Fruit fly (Drosophila melanogaster) whole organism, embryonic: Measurements from ENCODE around the gene rempA.

Experiments used
- Ada2b ChIP-seq: fragments of 200-800 bp; sonication (Bioruptor generic); IDR thresholded peaks from 2 replicates; pipeline ENCODE4 v1.3.6; 2022; ENCODE audit warnings: missing biosample characterization, missing genetic modification characterization
- Atf6 ChIP-seq: fragments of 200-800 bp; sonication (Bioruptor generic); IDR thresholded peaks from 2 replicates; pipeline ENCODE4 v1.3.6; 2022; ENCODE audit warnings: missing biosample characterization, missing genetic modification characterization
- BEAF-32 ChIP-seq: fragments of 200-800 bp; sonication (Bioruptor generic); optimal IDR thresholded peaks from 3 replicates; lab custom pipeline; 2017; ENCODE audit warnings: missing biosample characterization, missing genetic modification characterization, mild to moderate bottlenecking, moderate library complexity, missing genetic modification reagents
- CG1024 ChIP-seq: fragments of 200-800 bp; sonication (Bioruptor generic); IDR thresholded peaks from 2 replicates; pipeline ENCODE4 v1.3.6; 2022; ENCODE audit warnings: missing biosample characterization, missing genetic modification characterization
- CG11696 ChIP-seq: fragments of 200-800 bp; sonication (Bioruptor generic); IDR thresholded peaks from 2 replicates; pipeline ENCODE4 v1.3.6; 2022; ENCODE audit warnings: missing biosample characterization, missing genetic modification characterization
- CG12299 ChIP-seq: fragments of 200-800 bp; sonication (Bioruptor generic); optimal IDR thresholded peaks from 2 replicates; lab custom pipeline; 2018; ENCODE audit warnings: missing biosample characterization, mild to moderate bottlenecking, missing genetic modification characterization
- CG13123 ChIP-seq: fragments of 200-800 bp; sonication (Bioruptor generic); optimal IDR thresholded peaks from 2 replicates; lab custom pipeline; 2016; ENCODE audit warnings: missing biosample characterization, missing genetic modification characterization
- CG14441 ChIP-seq: fragments of 200-800 bp; sonication (Bioruptor generic); IDR thresholded peaks from 2 replicates; pipeline ENCODE4 v1.3.6; 2022; ENCODE audit warnings: missing biosample characterization, missing genetic modification characterization
- CG14860 ChIP-seq: fragments of 200-800 bp; sonication (Bioruptor generic); IDR thresholded peaks from 3 replicates; pipeline ENCODE4 v1.3.6; 2022; ENCODE audit warnings: missing biosample characterization, missing genetic modification characterization; ENCODE audit not compliant: partially characterized antibody
- CG15269 ChIP-seq: fragments of 200-800 bp; sonication (Bioruptor generic); optimal IDR thresholded peaks from 2 replicates; lab custom pipeline; 2018; ENCODE audit warnings: missing biosample characterization, mild to moderate bottlenecking, missing genetic modification characterization, moderate library complexity
- CG15514 ChIP-seq: fragments of 200-800 bp; sonication (Bioruptor generic); optimal IDR thresholded peaks from 3 replicates; lab custom pipeline; 2017; ENCODE audit warnings: missing biosample characterization, missing genetic modification characterization, mild to moderate bottlenecking, moderate library complexity, missing genetic modification reagents
- CG16815 ChIP-seq: fragments of 200-800 bp; sonication (Bioruptor generic); optimal IDR thresholded peaks from 3 replicates; lab custom pipeline; 2017; ENCODE audit warnings: missing biosample characterization, mild to moderate bottlenecking, missing genetic modification characterization
- CG17385 ChIP-seq: fragments of 200-800 bp; sonication (Bioruptor generic); optimal IDR thresholded peaks from 3 replicates; lab custom pipeline; 2018; ENCODE audit warnings: missing biosample characterization, mild to moderate bottlenecking, missing genetic modification characterization
- CG2120 ChIP-seq: fragments of 200-800 bp; sonication (Bioruptor generic); optimal IDR thresholded peaks from 3 replicates; lab custom pipeline; 2016; ENCODE audit warnings: missing biosample characterization, missing genetic modification characterization
- CG31365 ChIP-seq: fragments of 200-800 bp; sonication (Bioruptor generic); optimal IDR thresholded peaks from 2 replicates; lab custom pipeline; 2018; ENCODE audit warnings: missing biosample characterization, mild to moderate bottlenecking, missing genetic modification characterization
- CG31388 ChIP-seq: fragments of 200-800 bp; sonication (Bioruptor generic); optimal IDR thresholded peaks from 2 replicates; lab custom pipeline; 2016; ENCODE audit warnings: missing biosample characterization, missing genetic modification characterization
- CG34224 ChIP-seq: fragments of 200-800 bp; sonication (Bioruptor generic); IDR thresholded peaks from 3 replicates; pipeline ENCODE4 v1.3.6; 2022; ENCODE audit warnings: missing biosample characterization, missing genetic modification characterization; ENCODE audit not compliant: partially characterized antibody
- CG3838 ChIP-seq: fragments of 200-800 bp; sonication (Bioruptor generic); optimal IDR thresholded peaks from 3 replicates; lab custom pipeline; 2016; ENCODE audit warnings: missing biosample characterization, missing genetic modification characterization
- CG3995 ChIP-seq: fragments of 200-800 bp; sonication (Bioruptor generic); optimal IDR thresholded peaks from 3 replicates; lab custom pipeline; 2016; ENCODE audit warnings: missing biosample characterization, missing genetic modification characterization
- E2f2 ChIP-seq: fragments of 200-800 bp; sonication (Bioruptor generic); IDR thresholded peaks from 2 replicates; pipeline ENCODE4 v1.3.6; 2022; ENCODE audit warnings: missing biosample characterization, missing genetic modification characterization
- Ets65A ChIP-seq: fragments of 200-800 bp; sonication (Bioruptor generic); peaks from one replicate; lab custom pipeline; 2016; ENCODE audit warnings: missing biosample characterization, missing genetic modification characterization
- Hey ChIP-seq: fragments of 200-800 bp; sonication (Bioruptor generic); optimal IDR thresholded peaks from 3 replicates; lab custom pipeline; 2018; ENCODE audit warnings: missing biosample characterization, mild to moderate bottlenecking, missing genetic modification characterization
- Neu2 ChIP-seq: fragments of 200-800 bp; sonication (Bioruptor generic); optimal IDR thresholded peaks from 3 replicates; lab custom pipeline; 2016; ENCODE audit warnings: missing biosample characterization, missing genetic modification characterization, borderline replicate concordance
- NfI ChIP-seq: fragments of 200-800 bp; sonication (Bioruptor generic); optimal IDR thresholded peaks from 3 replicates; lab custom pipeline; 2018; ENCODE audit warnings: missing biosample characterization, mild to moderate bottlenecking, missing genetic modification characterization, moderate library complexity
- Poxn ChIP-seq: fragments of 200-800 bp; sonication (Bioruptor generic); IDR thresholded peaks from 2 replicates; pipeline ENCODE4 v1.3.6; 2022; ENCODE audit warnings: missing biosample characterization, missing genetic modification characterization
- Stat92E ChIP-seq, 3 experiments: fragments of >200 bp in 2 of 3; fragments of 200-800 bp in 1 of 3; sonication (Bioruptor generic) in 1 of 3; optimal IDR thresholded peaks; 2 replicates each; lab custom pipeline; 2017 to 2019; ENCODE audit warnings: missing biosample characterization in 3 of 3, missing genetic modification characterization in 3 of 3, mild to moderate bottlenecking in 1 of 3, moderate library complexity in 1 of 3
- ara ChIP-seq: fragments of 200-800 bp; sonication (Bioruptor generic); IDR thresholded peaks from 2 replicates; pipeline ENCODE4 v1.3.6; 2022; ENCODE audit warnings: missing biosample characterization, missing genetic modification characterization
- az2 ChIP-seq: fragments of 200-800 bp; sonication (Bioruptor generic); optimal IDR thresholded peaks from 3 replicates; lab custom pipeline; 2016; ENCODE audit warnings: missing biosample characterization, missing genetic modification characterization
- cad ChIP-seq: fragments of >200 bp; optimal IDR thresholded peaks from 2 replicates; lab custom pipeline; 2017; ENCODE audit warnings: missing biosample characterization, missing genetic modification characterization
- cas ChIP-seq: fragments of 200-800 bp; sonication (Bioruptor generic); IDR thresholded peaks from 2 replicates; pipeline ENCODE4 v1.3.6; 2022; ENCODE audit warnings: missing biosample characterization, missing genetic modification characterization
- crp ChIP-seq, 2 experiments: fragments of 200-800 bp; sonication (Bioruptor generic); optimal IDR thresholded peaks; 2 replicates in 1 of 2; 3 replicates in 1 of 2; lab custom pipeline; 2017; ENCODE audit warnings: missing biosample characterization in 2 of 2, missing genetic modification characterization in 2 of 2, mild to moderate bottlenecking in 1 of 2, moderate library complexity in 1 of 2
- dan ChIP-seq: fragments of 200-800 bp; sonication (Bioruptor generic); IDR thresholded peaks from 2 replicates; pipeline ENCODE4 v1.3.6; 2022; ENCODE audit warnings: missing biosample characterization, missing genetic modification characterization
- dpn ChIP-seq, 2 experiments: fragments of 200-800 bp; sonication (Bioruptor generic); optimal IDR thresholded peaks; 3 replicates each; lab custom pipeline; 2016; ENCODE audit warnings: missing biosample characterization in 2 of 2, missing genetic modification characterization in 2 of 2
- ems ChIP-seq: fragments of 200-800 bp; sonication (Bioruptor generic); optimal IDR thresholded peaks from 3 replicates; lab custom pipeline; 2016; ENCODE audit warnings: missing biosample characterization, missing genetic modification characterization
- eve ChIP-seq, 2 experiments: fragments of >200 bp; optimal IDR thresholded peaks; 2 replicates each; lab custom pipeline; 2017; ENCODE audit warnings: missing biosample characterization in 2 of 2, missing genetic modification characterization in 2 of 2
- gsb-n ChIP-seq: fragments of 200-800 bp; sonication (Bioruptor generic); optimal IDR thresholded peaks from 3 replicates; lab custom pipeline; 2018; ENCODE audit warnings: missing biosample characterization, mild to moderate bottlenecking, missing genetic modification characterization
- hb ChIP-seq: fragments of 200-800 bp; sonication (Bioruptor generic); IDR thresholded peaks from 3 replicates; pipeline ENCODE4 v1.3.6; 2022; ENCODE audit warnings: missing biosample characterization, missing genetic modification characterization; ENCODE audit not compliant: partially characterized antibody
- jumu ChIP-seq: fragments of 200-800 bp; sonication (Bioruptor generic); optimal IDR thresholded peaks from 3 replicates; lab custom pipeline; 2016; ENCODE audit warnings: missing biosample characterization, missing genetic modification characterization
- kay ChIP-seq: fragments of 200-800 bp; sonication (Bioruptor generic); optimal IDR thresholded peaks from 2 replicates; lab custom pipeline; 2016; ENCODE audit warnings: missing biosample characterization, missing genetic modification characterization
- prd ChIP-seq, 3 experiments: fragments of >200 bp in 2 of 3; fragments of 200-800 bp in 1 of 3; sonication (Bioruptor generic) in 1 of 3; optimal IDR thresholded peaks in 2 of 3; IDR thresholded peaks in 1 of 3; 2 replicates in 2 of 3; 3 replicates in 1 of 3; pipeline versions ENCODE4 v1.3.6 to Lab custom; 2017 to 2022; ENCODE audit warnings: missing biosample characterization in 1 of 3, missing genetic modification characterization in 1 of 3
- ranshi ChIP-seq: fragments of 200-800 bp; sonication (Bioruptor generic); IDR thresholded peaks from 2 replicates; pipeline ENCODE4 v1.3.6; 2022; ENCODE audit warnings: missing biosample characterization, missing genetic modification characterization
- schlank ChIP-seq: fragments of 200-800 bp; sonication (Bioruptor generic); optimal IDR thresholded peaks from 2 replicates; lab custom pipeline; 2018; ENCODE audit warnings: missing biosample characterization, mild to moderate bottlenecking, missing genetic modification characterization
- sens-2 ChIP-seq: fragments of 200-800 bp; sonication (Bioruptor generic); IDR thresholded peaks from 2 replicates; pipeline ENCODE4 v1.3.6; 2022; ENCODE audit warnings: missing biosample characterization, missing genetic modification characterization
- sug ChIP-seq: fragments of 200-800 bp; optimal IDR thresholded peaks from 2 replicates; lab custom pipeline; 2019; ENCODE audit warnings: missing biosample characterization, mild to moderate bottlenecking, missing genetic modification characterization, moderate library complexity
- tap ChIP-seq: fragments of 200-800 bp; optimal IDR thresholded peaks from 3 replicates; lab custom pipeline; 2019; ENCODE audit warnings: missing biosample characterization, mild to moderate bottlenecking, missing genetic modification characterization, moderate library complexity
- trem ChIP-seq: fragments of 200-800 bp; optimal IDR thresholded peaks from 3 replicates; lab custom pipeline; 2019; ENCODE audit warnings: missing biosample characterization, mild to moderate bottlenecking, missing genetic modification characterization, moderate library complexity
- unpg ChIP-seq: fragments of 200-800 bp; sonication (Bioruptor generic); optimal IDR thresholded peaks from 3 replicates; lab custom pipeline; 2018; ENCODE audit warnings: missing biosample characterization, mild to moderate bottlenecking, missing genetic modification characterization, moderate library complexity
- vnd ChIP-seq: fragments of 200-800 bp; sonication (Bioruptor generic); IDR thresholded peaks from 3 replicates; pipeline ENCODE4 v1.3.6; 2022; ENCODE audit warnings: missing biosample characterization, missing genetic modification characterization; ENCODE audit not compliant: partially characterized antibody
- vvl ChIP-seq: fragments of 200-800 bp; sonication (Bioruptor generic); IDR thresholded peaks from 2 replicates; pipeline ENCODE4 v1.3.6; 2022; ENCODE audit warnings: missing biosample characterization, missing genetic modification characterization
- zf30C ChIP-seq: fragments of 200-800 bp; sonication (Bioruptor generic); optimal IDR thresholded peaks from 3 replicates; lab custom pipeline; 2018; ENCODE audit warnings: missing biosample characterization, mild to moderate bottlenecking, missing genetic modification characterization

rempA gene

DNA sequence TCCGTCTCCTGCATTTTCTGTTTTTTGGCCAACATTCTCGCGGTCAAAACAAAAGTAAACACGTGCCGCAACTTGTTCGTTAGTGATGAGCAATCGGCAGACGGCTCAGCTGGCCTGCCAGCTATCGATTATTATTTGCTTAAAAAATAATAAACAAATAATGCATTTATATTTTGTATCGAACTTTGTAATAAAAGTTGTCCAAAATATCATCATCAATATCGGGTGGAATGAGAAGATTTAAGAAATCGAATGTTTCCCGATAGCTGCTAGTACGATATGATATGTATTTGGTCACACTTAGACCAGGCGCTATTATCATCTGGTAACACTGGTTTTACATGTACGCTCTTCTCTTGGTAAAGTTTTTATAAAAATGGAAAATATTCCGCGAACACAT, 7.9 kb upstream of the rempA start, which contains the start of the genes Nle and Sf3b1 (continued):
- no peak for TF ChIP-seq Neu2
- TF ChIP-seq CG11696 (GFP tag; lab: Robert Waterston, UW): no peak
- TF ChIP-seq vnd (GFP tag; lab: Robert Waterston, UW): peak; percentile 95
- TF ChIP-seq CG14860: peak; percentile 93
- peak; percentile 57 for TF ChIP-seq E2f2 (GFP tag; lab: Robert Waterston, UW)
- TF ChIP-seq CG3838 (GFP tag; lab: Kevin White, UChicago): no peak
- peak; percentile 56 for TF ChIP-seq CG15514 (GFP tag; lab: Kevin White, UChicago)
- TF ChIP-seq vvl (GFP tag; lab: Robert Waterston, UW): no peak
- TF ChIP-seq CG34224: peak; percentile 96
- peak; percentile 91 for TF ChIP-seq Ets65A (GFP tag; lab: Kevin White, UChicago)
- TF ChIP-seq CG3995 (GFP tag; lab: Kevin White, UChicago): no peak
- TF ChIP-seq Hey (tag; lab: Kevin White, UChicago): no peak
- TF ChIP-seq CG16815 (GFP tag; lab: Kevin White, UChicago): no peak
- no peak for TF ChIP-seq Ada2b (GFP tag; lab: Robert Waterston, UW)
- TF ChIP-seq kay (GFP tag; lab: Kevin White, UChicago): no peak
- TF ChIP-seq ara (GFP tag; lab: Robert Waterston, UW): no peak
- TF ChIP-seq gsb-n: no peak
- no peak for TF ChIP-seq CG15269 (tag; lab: Kevin White, UChicago)
- TF ChIP-seq CG31388: no peak
- TF ChIP-seq Atf6 (GFP tag; lab: Robert Waterston, UW): peak; percentile 31; the same call in 1 of the 2 replicates
- no peak for TF ChIP-seq Poxn
- no peak for TF ChIP-seq CG17385 (GFP tag; lab: Kevin White, UChicago)
- no peak for TF ChIP-seq NfI (GFP tag; lab: Kevin White, UChicago)
- no peak for TF ChIP-seq unpg (GFP tag; lab: Kevin White, UChicago)
- TF ChIP-seq Stat92E (GFP tag; optimal IDR thresholded peaks at IDR 0.05; lab: Kevin White, UChicago): peak in 1 of 3 experiments; percentile 35
- no peak for TF ChIP-seq schlank
- peak; percentile 38 to 64 for TF ChIP-seq dpn (GFP tag; optimal IDR thresholded peaks at IDR 0.05; lab: Kevin White, UChicago)
- TF ChIP-seq crp (GFP tag; optimal IDR thresholded peaks at IDR 0.05; lab: Kevin White, UChicago): peak; percentile 11 to 81
- TF ChIP-seq CG1024 (GFP tag; lab: Robert Waterston, UW): no peak
- no peak for TF ChIP-seq dan (GFP tag; lab: Robert Waterston, UW)
- no peak for TF ChIP-seq cad (GFP tag; lab: Kevin White, UChicago)
- TF ChIP-seq cas (GFP tag; lab: Robert Waterston, UW): no peak
- TF ChIP-seq CG12299: peak; percentile 26
- no peak for TF ChIP-seq eve (GFP tag; optimal IDR thresholded peaks at IDR 0.05; lab: Kevin White, UChicago)
- no peak for TF ChIP-seq tap (tag; lab: Kevin White, UChicago)
- no peak for TF ChIP-seq sens-2 (GFP tag; lab: Robert Waterston, UW)
- peak; percentile 89 for TF ChIP-seq hb (GFP tag; lab: Robert Waterston, UW)
- TF ChIP-seq prd (optimal IDR thresholded peaks at IDR 0.05; lab: Kevin White, UChicago): no peak
- peak; percentile 56; the same call in 1 of the 3 replicates for TF ChIP-seq prd (GFP tag; IDR thresholded peaks at IDR 0.05; lab: Robert Waterston, UW)
- no peak for TF ChIP-seq ranshi (GFP tag; lab: Robert Waterston, UW)
- peak; percentile 80 for TF ChIP-seq sug (tag; lab: Kevin White, UChicago)
- TF ChIP-seq CG13123 (GFP tag; lab: Kevin White, UChicago): no peak
- TF ChIP-seq trem: peak; percentile 91
- TF ChIP-seq zf30C: no peak
- TF ChIP-seq CG14441 (GFP tag; lab: Robert Waterston, UW): 0 out of 2 replicates have a peak, but pooled peaks have one; percentile 33
- TF ChIP-seq CG31365 (tag; lab: Kevin White, UChicago): no peak
- TF ChIP-seq az2: peak; percentile 6
- peak; percentile 37 for TF ChIP-seq jumu (GFP tag; lab: Kevin White, UChicago)
- TF ChIP-seq CG2120 (GFP tag; lab: Kevin White, UChicago): peak; percentile 80
- TF ChIP-seq ems (GFP tag; lab: Kevin White, UChicago): peak; percentile 24
- peak; percentile 96 for TF ChIP-seq BEAF-32 (GFP tag; lab: Kevin White, UChicago)
